Worm (Caenorhabditis elegans) whole organism, L4 larva: ENCODE data around the gene bec-1.

ENCODE experiments used
- D1046.2 ChIP-seq: fragments of 200-800 bp; sonication (Bioruptor generic); IDR thresholded peaks from 2 replicates; pipeline ENCODE4 v1.3.6; 2022; ENCODE audit warnings: missing genetic modification characterization, missing compliant biosample characterization
- F37D6.2 ChIP-seq: sonication (generic microtip); optimal IDR thresholded peaks from 2 replicates; lab custom pipeline; 2016; ENCODE audit warnings: mild to moderate bottlenecking, missing genetic modification characterization, missing compliant biosample characterization
- T26A8.4 ChIP-seq: fragments of 200-800 bp; sonication (Bioruptor generic); IDR thresholded peaks from 2 replicates; pipeline ENCODE4 v1.3.6; 2022; ENCODE audit warnings: missing genetic modification characterization, missing compliant biosample characterization
- ZK337.2 ChIP-seq: fragments of 200-800 bp; sonication (Bioruptor generic); IDR thresholded peaks from 2 replicates; pipeline ENCODE4 v1.3.6; 2022; ENCODE audit warnings: missing genetic modification reagents, missing genetic modification characterization, missing compliant biosample characterization
- aha-1 ChIP-seq: fragments of 150-350 bp; peaks from one replicate; lab custom pipeline; 2014; ENCODE audit warnings: missing biosample characterization, missing genetic modification characterization
- ceh-20 ChIP-seq: fragments of 200-800 bp; sonication (Bioruptor generic); IDR thresholded peaks from 2 replicates; pipeline ENCODE4 v1.3.6; 2022; ENCODE audit warnings: missing genetic modification reagents, missing genetic modification characterization, missing compliant biosample characterization
- ceh-82 ChIP-seq: sonication (generic microtip); optimal IDR thresholded peaks from 2 replicates; lab custom pipeline; 2017; ENCODE audit warnings: missing biosample characterization, missing genetic modification characterization
- daf-12 ChIP-seq: fragments of 150-350 bp; optimal IDR thresholded peaks from 2 replicates; lab custom pipeline; 2014; ENCODE audit warnings: missing biosample characterization, missing genetic modification reagents, missing genetic modification characterization
- daf-16 ChIP-seq, 3 experiments: sonication (generic microtip); optimal IDR thresholded peaks; 2 replicates each; lab custom pipeline; 2016 to 2017; ENCODE audit warnings: missing genetic modification characterization in 3 of 3, missing genetic modification reagents in 3 of 3, mild to moderate bottlenecking in 2 of 3, missing compliant biosample characterization in 2 of 3, missing biosample characterization in 1 of 3, moderate library complexity in 1 of 3
- daf-8 ChIP-seq: fragments of 200-800 bp; sonication (Bioruptor generic); IDR thresholded peaks from 2 replicates; pipeline ENCODE4 v1.3.6; 2022; ENCODE audit warnings: missing genetic modification characterization, missing compliant biosample characterization
- dmd-6 ChIP-seq: fragments of 200-800 bp; sonication (Bioruptor generic); IDR thresholded peaks from 2 replicates; pipeline ENCODE4 v1.3.6; 2022; ENCODE audit warnings: missing genetic modification reagents, missing genetic modification characterization, missing compliant biosample characterization
- dmd-9 ChIP-seq: fragments of 200-800 bp; sonication (Bioruptor generic); IDR thresholded peaks from 2 replicates; pipeline ENCODE4 v1.3.6; 2022; ENCODE audit warnings: missing genetic modification reagents, missing genetic modification characterization, missing compliant biosample characterization
- dpl-1 ChIP-seq: fragments of 150-350 bp; optimal IDR thresholded peaks from 2 replicates; lab custom pipeline; 2014; ENCODE audit warnings: missing biosample characterization, missing genetic modification reagents, missing genetic modification characterization
- duxl-1 ChIP-seq: sonication (generic microtip); optimal IDR thresholded peaks from 2 replicates; lab custom pipeline; 2016; ENCODE audit warnings: mild to moderate bottlenecking, missing genetic modification characterization, moderate library complexity, missing compliant biosample characterization; ENCODE audit not compliant: poor library complexity
- dve-1 ChIP-seq: sonication (generic microtip); optimal IDR thresholded peaks from 2 replicates; lab custom pipeline; 2017; ENCODE audit warnings: antibody characterized with exemption, mild to moderate bottlenecking, missing genetic modification characterization, missing compliant biosample characterization; ENCODE audit not compliant: insufficient read depth
- fkh-10 ChIP-seq: fragments of 150-350 bp; optimal IDR thresholded peaks from 2 replicates; lab custom pipeline; 2014; ENCODE audit warnings: missing biosample characterization, missing genetic modification reagents, missing genetic modification characterization
- fos-1 ChIP-seq: fragments of 150-350 bp; optimal IDR thresholded peaks from 2 replicates; lab custom pipeline; 2014; ENCODE audit warnings: missing biosample characterization, missing genetic modification characterization
- hif-1 ChIP-seq, 2 experiments: sonication (generic microtip); optimal IDR thresholded peaks; 2 replicates each; lab custom pipeline; 2016 to 2017; ENCODE audit warnings: missing compliant biosample characterization in 2 of 2, missing genetic modification characterization in 2 of 2, missing genetic modification reagents in 2 of 2, missing genotype in 2 of 2, mild to moderate bottlenecking in 1 of 2
- hlh-11 ChIP-seq: fragments of 200-800 bp; sonication (Bioruptor generic); optimal IDR thresholded peaks from 2 replicates; lab custom pipeline; 2018; ENCODE audit warnings: mild to moderate bottlenecking, missing genetic modification characterization, missing compliant biosample characterization
- hlh-30 ChIP-seq: sonication (generic microtip); optimal IDR thresholded peaks from 2 replicates; lab custom pipeline; 2017; ENCODE audit warnings: antibody characterized with exemption, mild to moderate bottlenecking, missing genetic modification characterization, missing compliant biosample characterization; ENCODE audit not compliant: insufficient read depth
- hmg-1.1 ChIP-seq: fragments of 200-800 bp; sonication (Bioruptor generic); IDR thresholded peaks from 2 replicates; pipeline ENCODE4 v1.3.6; 2022; ENCODE audit warnings: missing genetic modification reagents, missing genetic modification characterization, missing compliant biosample characterization
- jun-1 ChIP-seq: fragments of 150-350 bp; optimal IDR thresholded peaks from 2 replicates; lab custom pipeline; 2014; ENCODE audit warnings: missing biosample characterization, missing genetic modification reagents, missing genetic modification characterization
- lin-1 ChIP-seq: fragments of 200-800 bp; sonication (Bioruptor generic); IDR thresholded peaks from 2 replicates; pipeline ENCODE4 v1.3.6; 2022; ENCODE audit warnings: missing genetic modification reagents, missing genetic modification characterization, missing compliant biosample characterization
- madf-9 ChIP-seq: fragments of 200-800 bp; sonication (Bioruptor generic); conservative IDR thresholded peaks from 2 replicates; pipeline ENCODE4 v1.3.6; 2022; ENCODE audit warnings: missing genetic modification reagents, missing genetic modification characterization, missing compliant biosample characterization
- mdl-1 ChIP-seq, 2 experiments: fragments of 150-350 bp in 1 of 2; sonication (generic microtip) in 1 of 2; optimal IDR thresholded peaks; 2 replicates each; lab custom pipeline; 2014 to 2017; ENCODE audit warnings: missing biosample characterization in 2 of 2, missing genetic modification characterization in 2 of 2
- mes-2 ChIP-seq: sonication (generic microtip); optimal IDR thresholded peaks from 2 replicates; lab custom pipeline; 2016; ENCODE audit warnings: missing genotype, mild to moderate bottlenecking, missing genetic modification characterization, missing compliant biosample characterization; ENCODE audit not compliant: poor library complexity, severe bottlenecking
- mxl-3 ChIP-seq: fragments of 200-800 bp; sonication (Bioruptor generic); optimal IDR thresholded peaks from 2 replicates; lab custom pipeline; 2018; ENCODE audit warnings: mild to moderate bottlenecking, missing genetic modification characterization, missing compliant biosample characterization
- nhr-28 ChIP-seq: fragments of 150-350 bp; optimal IDR thresholded peaks from 2 replicates; lab custom pipeline; 2014; ENCODE audit warnings: missing biosample characterization, missing genetic modification characterization
- nhr-42 ChIP-seq: fragments of 200-800 bp; sonication (Bioruptor generic); IDR thresholded peaks from 2 replicates; pipeline ENCODE4 v1.3.6; 2022; ENCODE audit warnings: missing genetic modification characterization, missing compliant biosample characterization
- nhr-48 ChIP-seq: sonication (generic microtip); optimal IDR thresholded peaks from 2 replicates; lab custom pipeline; 2016; ENCODE audit warnings: mild to moderate bottlenecking, missing genetic modification characterization, missing compliant biosample characterization
- nhr-6 ChIP-seq: fragments of 150-350 bp; optimal IDR thresholded peaks from 2 replicates; lab custom pipeline; 2014; ENCODE audit warnings: missing biosample characterization, missing genetic modification characterization
- nhr-77 ChIP-seq: fragments of 150-350 bp; optimal IDR thresholded peaks from 2 replicates; lab custom pipeline; 2014; ENCODE audit warnings: missing biosample characterization, missing genetic modification characterization
- pqm-1 ChIP-seq: sonication (generic microtip); optimal IDR thresholded peaks from 2 replicates; lab custom pipeline; 2017; ENCODE audit warnings: missing biosample characterization, missing genetic modification characterization
- saeg-2 ChIP-seq: fragments of 200-800 bp; sonication (Bioruptor generic); IDR thresholded peaks from 2 replicates; pipeline ENCODE4 v1.3.6; 2022; ENCODE audit warnings: missing genetic modification reagents, missing genetic modification characterization, missing compliant biosample characterization
- set-16 ChIP-seq: fragments of 200-800 bp; sonication (Bioruptor generic); IDR thresholded peaks from 2 replicates; pipeline ENCODE4 v1.3.6; 2022; ENCODE audit warnings: missing genetic modification reagents, missing genetic modification characterization, missing compliant biosample characterization
- skn-1 ChIP-seq: fragments of 150-350 bp; optimal IDR thresholded peaks from 2 replicates; lab custom pipeline; 2014; ENCODE audit warnings: missing biosample characterization, missing genetic modification characterization
- unc-62 ChIP-seq, 3 experiments: fragments of 150-350 bp in 1 of 3; sonication (generic microtip); optimal IDR thresholded peaks in 2 of 3; peaks in 1 of 3; 1 replicate in 1 of 3; 2 replicates in 2 of 3; lab custom pipeline; 2014 to 2017; ENCODE audit warnings: missing biosample characterization in 3 of 3, missing genetic modification characterization in 3 of 3, missing genetic modification reagents in 3 of 3, missing genotype in 1 of 3
- zag-1 ChIP-seq: fragments of 150-350 bp; optimal IDR thresholded peaks from 2 replicates; lab custom pipeline; 2014; ENCODE audit warnings: missing biosample characterization, missing genetic modification characterization
- zfp-2 ChIP-seq: sonication (generic microtip); optimal IDR thresholded peaks from 2 replicates; lab custom pipeline; 2016; ENCODE audit warnings: mild to moderate bottlenecking, missing genetic modification characterization, missing compliant biosample characterization
- zfp-3 ChIP-seq: fragments of 200-800 bp; sonication (Bioruptor generic); conservative IDR thresholded peaks from 2 replicates; pipeline ENCODE4 v1.3.6; 2022; ENCODE audit warnings: missing genetic modification reagents, missing genetic modification characterization, missing compliant biosample characterization

bec-1 gene

ce11 chrIV:5665353-5665918 is 1.2 kb upstream of the bec-1 start (continued):
- no peak for TF ChIP-seq D1046.2
- TF ChIP-seq dmd-9, result no peak
- TF ChIP-seq unc-62 (GFP tag; optimal IDR thresholded peaks at IDR 0.05 in 1 of 2; lab: Kevin White, UChicago), result peak in 1 of 2 experiments; percentile 24
- TF ChIP-seq unc-62 (tag; optimal IDR thresholded peaks at IDR 0.05; lab: Kevin White, UChicago), result no peak
- no peak for TF ChIP-seq fos-1 (tag; lab: Kevin White, UChicago)
- peak; percentile 9 for TF ChIP-seq nhr-48
- peak; percentile 74 for TF ChIP-seq nhr-28 (tag; lab: Kevin White, UChicago)
- no peak for TF ChIP-seq pqm-1 (tag; lab: Kevin White, UChicago)
- TF ChIP-seq nhr-6 (tag; lab: Kevin White, UChicago), result peak; percentile 43
- no peak for TF ChIP-seq fkh-10
- TF ChIP-seq nhr-42 (GFP tag; lab: Robert Waterston, UW), result no peak
- no peak for TF ChIP-seq ZK337.2 (GFP tag; lab: Robert Waterston, UW)
- no peak for TF ChIP-seq zag-1 (tag; lab: Kevin White, UChicago)
- peak in 1 of 2 experiments; percentile 58 for TF ChIP-seq mdl-1 (tag; optimal IDR thresholded peaks at IDR 0.05; lab: Kevin White, UChicago)
- TF ChIP-seq ceh-20 (GFP tag; lab: Robert Waterston, UW), result 0 out of 2 replicates have a peak, but pooled peaks have one; percentile 12
- TF ChIP-seq zfp-2 (tag; lab: Kevin White, UChicago), result no peak
- no peak for TF ChIP-seq skn-1

ce11 chrIV:5662886-5663285 is 1.3 kb downstream of the bec-1 start:
- TF ChIP-seq daf-16 (GFP tag; optimal IDR thresholded peaks at IDR 0.05; lab: Kevin White, UChicago) (no peak), daf-16 (tag; optimal IDR thresholded peaks at IDR 0.05; lab: Kevin White, UChicago) (peak; percentile 1), aha-1 (tag; lab: Kevin White, UChicago) (peak; percentile 94), saeg-2 (GFP tag; lab: Robert Waterston, UW) (no peak)

- peak; percentile 85 for TF ChIP-seq aha-1 (tag; lab: Kevin White, UChicago)
- TF ChIP-seq madf-9 (GFP tag; lab: Robert Waterston, UW), result no peak
- peak in 1 of 2 experiments; percentile 72 for TF ChIP-seq unc-62 (GFP tag; optimal IDR thresholded peaks at IDR 0.05 in 1 of 2; lab: Kevin White, UChicago)
- TF ChIP-seq unc-62 (tag; optimal IDR thresholded peaks at IDR 0.05; lab: Kevin White, UChicago), result no peak
Observed at ce11 chrIV:5662073-5662472, 2.2 kb downstream of the bec-1 start.

ce11 chrIV:5660239-5660638 is 4.0 kb downstream of the bec-1 start, which contains the start of gene skn-1:
Gene skn-1 (minus strand): TSS chrIV:5660384.
- TF ChIP-seq set-16 (GFP tag; lab: Robert Waterston, UW) (no peak), duxl-1 (tag; lab: Kevin White, UChicago) (peak; percentile 27), T26A8.4 (0 out of 2 replicates have a peak, but pooled peaks have one; percentile 12), nhr-42 (GFP tag; lab: Robert Waterston, UW) (0 out of 2 replicates have a peak, but pooled peaks have one; percentile 14), hlh-30 (tag; lab: Kevin White, UChicago) (peak; percentile 9)

- TF ChIP-seq hif-1 (tag; optimal IDR thresholded peaks at IDR 0.05; lab: Kevin White, UChicago) (peak in 1 of 2 experiments; percentile 8), hmg-1.1 (GFP tag; lab: Robert Waterston, UW) (0 out of 2 replicates have a peak, but pooled peaks have one; percentile 13), hlh-30 (tag; lab: Kevin White, UChicago) (peak; percentile 10), lin-1 (GFP tag; lab: Robert Waterston, UW) (peak; percentile 82), hlh-11 (tag; lab: Kevin White, UChicago) (peak; percentile 65), zfp-3 (no peak), ceh-82 (no peak), unc-62 (GFP tag; optimal IDR thresholded peaks at IDR 0.05 in 1 of 2; lab: Kevin White, UChicago) (peak in 1 of 2 experiments; percentile 53), unc-62 (tag; optimal IDR thresholded peaks at IDR 0.05; lab: Kevin White, UChicago) (no peak), nhr-77 (peak; percentile 26), ceh-20 (GFP tag; lab: Robert Waterston, UW) (no peak), mes-2 (tag; lab: Kevin White, UChicago) (peak; percentile 47), daf-12 (tag; lab: Kevin White, UChicago) (no peak), dve-1 (tag; lab: Kevin White, UChicago) (peak; percentile 83), F37D6.2 (tag; lab: Kevin White, UChicago) (no peak), daf-16 (GFP tag; optimal IDR thresholded peaks at IDR 0.05; lab: Kevin White, UChicago) (no peak), daf-16 (tag; optimal IDR thresholded peaks at IDR 0.05; lab: Kevin White, UChicago) (peak; percentile 93), dmd-6 (peak; percentile 90), daf-8 (GFP tag; lab: Robert Waterston, UW) (no peak), dpl-1 (GFP tag; lab: Kevin White, UChicago) (no peak), mxl-3 (peak; percentile 31), aha-1 (tag; lab: Kevin White, UChicago) (peak; percentile 32), zag-1 (tag; lab: Kevin White, UChicago) (no peak), jun-1 (tag; lab: Kevin White, UChicago) (no peak)
Observed at ce11 chrIV:5659461-5659860, 4.8 kb downstream of the bec-1 start.
